Fruit fly (Drosophila melanogaster) whole organism, embryonic: ENCODE results near the gene CG11726.
A peak's percentile ranks its signal among the peaks of the same experiment; 100 is the strongest.

Experiments
- Adf1 ChIP-seq: fragments of 200-800 bp; sonication (Bioruptor generic); IDR thresholded peaks from 2 replicates; pipeline ENCODE4 v1.3.6; 2022; ENCODE audit warnings: missing biosample characterization, missing genetic modification characterization
- Atf-2 ChIP-seq: fragments of 200-800 bp; sonication (Bioruptor generic); optimal IDR thresholded peaks from 2 replicates; lab custom pipeline; 2016; ENCODE audit warnings: missing biosample characterization, missing genetic modification characterization
- Bdp1 ChIP-seq: fragments of 200-800 bp; sonication (Bioruptor generic); optimal IDR thresholded peaks from 3 replicates; lab custom pipeline; 2016; ENCODE audit warnings: missing biosample characterization, missing genetic modification characterization
- CG1024 ChIP-seq: fragments of 200-800 bp; sonication (Bioruptor generic); IDR thresholded peaks from 2 replicates; pipeline ENCODE4 v1.3.6; 2022; ENCODE audit warnings: missing biosample characterization, missing genetic modification characterization
- CG10565 ChIP-seq: fragments of 200-800 bp; sonication (Bioruptor generic); optimal IDR thresholded peaks from 3 replicates; lab custom pipeline; 2016; ENCODE audit warnings: missing biosample characterization, mild to moderate bottlenecking, missing genetic modification characterization
- CG10959 ChIP-seq: fragments of 200-800 bp; sonication (Bioruptor generic); IDR thresholded peaks from 2 replicates; pipeline ENCODE4 v1.3.6; 2022; ENCODE audit warnings: missing biosample characterization, missing genetic modification characterization
- CG12071 ChIP-seq: fragments of 200-800 bp; sonication (Bioruptor generic); optimal IDR thresholded peaks from 3 replicates; lab custom pipeline; 2018; ENCODE audit warnings: missing biosample characterization, mild to moderate bottlenecking, missing genetic modification characterization
- CG1233 ChIP-seq: fragments of 200-800 bp; sonication (Bioruptor generic); optimal IDR thresholded peaks from 4 replicates; lab custom pipeline; 2018; ENCODE audit warnings: missing biosample characterization, mild to moderate bottlenecking, missing genetic modification characterization
- CG12391 ChIP-seq: fragments of 200-800 bp; sonication (Bioruptor generic); optimal IDR thresholded peaks from 3 replicates; lab custom pipeline; 2018; ENCODE audit warnings: missing biosample characterization, mild to moderate bottlenecking, missing genetic modification characterization, moderate library complexity
- CG12942 ChIP-seq: fragments of 200-800 bp; sonication (Bioruptor generic); optimal IDR thresholded peaks from 3 replicates; lab custom pipeline; 2016; ENCODE audit warnings: missing biosample characterization, missing genetic modification characterization
- CG13296 ChIP-seq: fragments of 200-800 bp; sonication (Bioruptor generic); optimal IDR thresholded peaks from 3 replicates; lab custom pipeline; 2018; ENCODE audit warnings: missing biosample characterization, mild to moderate bottlenecking, missing genetic modification characterization
- CG15696 ChIP-seq: fragments of 200-800 bp; sonication (Bioruptor generic); optimal IDR thresholded peaks from 2 replicates; lab custom pipeline; 2019; ENCODE audit warnings: missing biosample characterization, mild to moderate bottlenecking, missing genetic modification characterization, moderate library complexity
- CG1602 ChIP-seq: fragments of 200-800 bp; sonication (Bioruptor generic); optimal IDR thresholded peaks from 3 replicates; lab custom pipeline; 2016; ENCODE audit warnings: missing biosample characterization, missing genetic modification characterization
- CG17829 ChIP-seq: fragments of 200-800 bp; optimal IDR thresholded peaks from 2 replicates; lab custom pipeline; 2019; ENCODE audit warnings: missing biosample characterization, mild to moderate bottlenecking, missing genetic modification characterization, moderate library complexity
- CG30431 ChIP-seq: fragments of 200-800 bp; sonication (Bioruptor generic); optimal IDR thresholded peaks from 2 replicates; lab custom pipeline; 2017; ENCODE audit warnings: missing biosample characterization, missing genetic modification characterization
- CG34422 ChIP-seq: fragments of 200-800 bp; sonication (Bioruptor generic); IDR thresholded peaks from 3 replicates; pipeline ENCODE4 v1.3.6; 2022; ENCODE audit warnings: missing biosample characterization, missing genetic modification characterization
- CG4404 ChIP-seq: fragments of 200-800 bp; sonication (Bioruptor generic); IDR thresholded peaks from 2 replicates; pipeline ENCODE4 v1.3.6; 2022; ENCODE audit warnings: missing biosample characterization, missing genetic modification characterization
- CG4854 ChIP-seq: fragments of 200-800 bp; sonication (Bioruptor generic); optimal IDR thresholded peaks from 2 replicates; lab custom pipeline; 2016; ENCODE audit warnings: missing biosample characterization, missing genetic modification characterization, inconsistent platforms
- CG5245 ChIP-seq: fragments of 200-800 bp; sonication (Bioruptor generic); optimal IDR thresholded peaks from 3 replicates; lab custom pipeline; 2016; ENCODE audit warnings: missing biosample characterization, missing genetic modification characterization
- CG7271 ChIP-seq: fragments of 200-800 bp; sonication (Bioruptor generic); optimal IDR thresholded peaks from 2 replicates; lab custom pipeline; 2018; ENCODE audit warnings: missing biosample characterization, mild to moderate bottlenecking, missing genetic modification characterization, moderate library complexity
- CG8089 ChIP-seq: fragments of 200-800 bp; sonication (Bioruptor generic); optimal IDR thresholded peaks from 3 replicates; lab custom pipeline; 2016; ENCODE audit warnings: missing biosample characterization, missing genetic modification characterization
- CoRest ChIP-seq: fragments of 200-800 bp; sonication (Bioruptor generic); optimal IDR thresholded peaks from 3 replicates; lab custom pipeline; 2018; ENCODE audit warnings: missing biosample characterization, mild to moderate bottlenecking, missing genetic modification characterization, moderate library complexity
- Gsc ChIP-seq: fragments of 200-800 bp; sonication (Bioruptor generic); IDR thresholded peaks from 2 replicates; pipeline ENCODE4 v1.3.6; 2022; ENCODE audit warnings: missing biosample characterization, missing genetic modification characterization
- HLH3B ChIP-seq: fragments of 200-800 bp; sonication (Bioruptor generic); IDR thresholded peaks from 2 replicates; pipeline ENCODE4 v1.3.6; 2022; ENCODE audit warnings: missing biosample characterization, missing genetic modification characterization
- HLH54F ChIP-seq: fragments of 200-800 bp; sonication (Bioruptor generic); optimal IDR thresholded peaks from 3 replicates; lab custom pipeline; 2016; ENCODE audit warnings: missing biosample characterization, missing genetic modification characterization
- MTF-1 ChIP-seq: fragments of 200-800 bp; sonication (Bioruptor generic); optimal IDR thresholded peaks from 2 replicates; lab custom pipeline; 2018; ENCODE audit warnings: missing biosample characterization, mild to moderate bottlenecking, missing genetic modification characterization, borderline replicate concordance
- Pdp1 ChIP-seq, 2 experiments: fragments of 200-800 bp; sonication (Bioruptor generic); optimal IDR thresholded peaks; 3 replicates each; lab custom pipeline; 2016; ENCODE audit warnings: missing biosample characterization in 2 of 2, missing genetic modification characterization in 2 of 2, mild to moderate bottlenecking in 1 of 2, moderate library complexity in 1 of 2
- Poxn ChIP-seq: fragments of 200-800 bp; sonication (Bioruptor generic); IDR thresholded peaks from 2 replicates; pipeline ENCODE4 v1.3.6; 2022; ENCODE audit warnings: missing biosample characterization, missing genetic modification characterization
- Ptx1 ChIP-seq: fragments of 200-800 bp; sonication (Bioruptor generic); IDR thresholded peaks from 2 replicates; pipeline ENCODE4 v1.3.6; 2022; ENCODE audit warnings: missing biosample characterization, missing genetic modification characterization
- Ravus ChIP-seq: fragments of 200-800 bp; sonication (Bioruptor generic); IDR thresholded peaks from 2 replicates; pipeline ENCODE4 v1.3.6; 2022; ENCODE audit warnings: missing biosample characterization, missing genetic modification characterization
- al ChIP-seq: fragments of 200-800 bp; sonication (Bioruptor generic); IDR thresholded peaks from 2 replicates; pipeline ENCODE4 v1.3.6; 2022; ENCODE audit warnings: missing biosample characterization, missing genetic modification characterization
- ara ChIP-seq: fragments of 200-800 bp; sonication (Bioruptor generic); IDR thresholded peaks from 2 replicates; pipeline ENCODE4 v1.3.6; 2022; ENCODE audit warnings: missing biosample characterization, missing genetic modification characterization
- br ChIP-seq: fragments of >200 bp; optimal IDR thresholded peaks from 2 replicates; lab custom pipeline; 2017
- cg ChIP-seq: fragments of 200-800 bp; sonication (Bioruptor generic); optimal IDR thresholded peaks from 3 replicates; lab custom pipeline; 2019; ENCODE audit warnings: missing biosample characterization, mild to moderate bottlenecking, missing genetic modification characterization, moderate library complexity
- croc ChIP-seq: fragments of 200-800 bp; sonication (Bioruptor generic); conservative IDR thresholded peaks from 3 replicates; pipeline ENCODE4 v1.3.6; 2022; ENCODE audit warnings: missing biosample characterization, missing genetic modification characterization
- disco-r ChIP-seq: fragments of 200-800 bp; sonication (Bioruptor generic); optimal IDR thresholded peaks from 2 replicates; lab custom pipeline; 2016; ENCODE audit warnings: missing biosample characterization, missing genetic modification characterization
- dm ChIP-seq: fragments of 200-800 bp; sonication (Bioruptor generic); optimal IDR thresholded peaks from 3 replicates; lab custom pipeline; 2016; ENCODE audit warnings: missing biosample characterization, missing genetic modification characterization
- esg ChIP-seq: fragments of 200-800 bp; sonication (Bioruptor generic); conservative IDR thresholded peaks from 2 replicates; pipeline ENCODE4 v1.3.6; 2022; ENCODE audit warnings: missing biosample characterization, missing genetic modification characterization
- gce ChIP-seq: fragments of 200-800 bp; sonication (Bioruptor generic); IDR thresholded peaks from 3 replicates; pipeline ENCODE4 v1.3.6; 2022; ENCODE audit warnings: missing biosample characterization, missing genetic modification characterization
- jumu ChIP-seq: fragments of 200-800 bp; sonication (Bioruptor generic); optimal IDR thresholded peaks from 3 replicates; lab custom pipeline; 2016; ENCODE audit warnings: missing biosample characterization, missing genetic modification characterization
- lmd ChIP-seq: fragments of 200-800 bp; sonication (Bioruptor generic); IDR thresholded peaks from 2 replicates; pipeline ENCODE4 v1.3.6; 2022; ENCODE audit warnings: missing biosample characterization, missing genetic modification characterization
- pan ChIP-seq, 4 experiments: fragments of >200 bp in 3 of 4; fragments of 200-800 bp in 1 of 4; sonication (Bioruptor generic) in 1 of 4; optimal IDR thresholded peaks in 3 of 4; IDR thresholded peaks in 1 of 4; 2 replicates each; pipeline versions ENCODE4 v1.3.6 to Lab custom; 2017 to 2022; ENCODE audit warnings: missing biosample characterization in 2 of 4, missing genetic modification characterization in 2 of 4, mixed read lengths in 1 of 4
- row ChIP-seq: fragments of 200-800 bp; sonication (Bioruptor generic); IDR thresholded peaks from 3 replicates; pipeline ENCODE4 v1.3.6; 2022; ENCODE audit warnings: missing biosample characterization, missing genetic modification characterization
- shn ChIP-seq: fragments of 200-800 bp; sonication (Bioruptor generic); optimal IDR thresholded peaks from 3 replicates; lab custom pipeline; 2016; ENCODE audit warnings: missing biosample characterization, missing genetic modification characterization
- slbo ChIP-seq: fragments of 200-800 bp; sonication (Bioruptor generic); IDR thresholded peaks from 2 replicates; pipeline ENCODE4 v1.3.6; 2022; ENCODE audit warnings: missing biosample characterization, missing genetic modification characterization
- sqz ChIP-seq: fragments of 200-800 bp; sonication (Bioruptor generic); optimal IDR thresholded peaks from 3 replicates; lab custom pipeline; 2018; ENCODE audit warnings: missing biosample characterization, mild to moderate bottlenecking, missing genetic modification characterization
- ssp ChIP-seq: fragments of 200-800 bp; sonication (Bioruptor generic); IDR thresholded peaks from 2 replicates; pipeline ENCODE4 v1.3.6; 2022; ENCODE audit warnings: missing biosample characterization, missing genetic modification characterization
- stwl ChIP-seq: fragments of 200-800 bp; sonication (Bioruptor generic); optimal IDR thresholded peaks from 3 replicates; lab custom pipeline; 2018; ENCODE audit warnings: missing biosample characterization, mild to moderate bottlenecking, missing genetic modification characterization, moderate library complexity
- sug ChIP-seq: fragments of 200-800 bp; optimal IDR thresholded peaks from 2 replicates; lab custom pipeline; 2019; ENCODE audit warnings: missing biosample characterization, mild to moderate bottlenecking, missing genetic modification characterization, moderate library complexity
- toy ChIP-seq: fragments of 200-800 bp; sonication (Bioruptor generic); IDR thresholded peaks from 2 replicates; pipeline ENCODE4 v1.3.6; 2022; ENCODE audit warnings: missing biosample characterization, missing genetic modification characterization

The CG11726 gene

DNA sequence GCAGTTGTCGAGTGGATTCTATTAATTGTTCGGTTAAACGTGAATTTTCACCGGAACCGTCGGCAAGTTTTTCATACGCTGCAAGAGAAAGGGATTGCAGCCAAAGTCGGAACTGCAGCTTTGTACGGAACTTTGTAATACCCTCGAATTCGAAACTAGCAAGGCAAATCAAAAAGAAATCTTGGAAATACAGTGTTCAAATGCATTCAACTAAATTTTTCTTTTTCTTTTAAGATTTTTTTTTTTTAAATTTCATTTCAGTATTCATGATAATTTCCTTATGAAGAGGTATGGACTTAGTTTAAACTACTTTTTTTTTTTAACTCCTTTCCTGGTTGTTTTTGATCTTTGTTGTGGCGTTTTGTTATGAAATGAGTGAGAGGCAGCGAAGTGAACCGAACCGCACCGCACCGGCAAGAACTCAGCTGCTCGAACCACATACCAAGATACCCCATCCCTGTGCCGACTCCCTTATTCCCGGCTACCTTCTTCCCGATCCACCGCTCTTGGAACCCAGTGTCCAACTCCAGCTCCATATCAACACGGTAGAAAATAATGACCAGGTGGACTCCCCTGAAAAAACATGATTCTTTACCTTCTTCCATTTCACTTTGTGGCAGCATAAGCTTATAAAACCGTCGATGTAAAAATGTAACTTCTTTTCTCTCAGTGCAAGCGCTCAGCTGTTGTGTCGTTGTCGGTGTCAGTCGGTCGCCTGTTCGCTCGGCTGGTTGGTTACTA, 14.6 kb upstream of the CG11726 start (continued):
- TF ChIP-seq Ravus (GFP tag; lab: Robert Waterston, UW) (no peak), CG12391 (tag; lab: Kevin White, UChicago) (peak; percentile 35), CoRest (peak; percentile 54), slbo (GFP tag; lab: Robert Waterston, UW) (no peak), toy (GFP tag; lab: Robert Waterston, UW) (peak; percentile 20; the same call in 1 of the 2 replicates), CG4404 (GFP tag; lab: Robert Waterston, UW) (no peak), cg (GFP tag; lab: Kevin White, UChicago) (no peak), br (lab: Kevin White, UChicago) (no peak), Adf1 (no peak), Poxn (GFP tag; lab: Robert Waterston, UW) (no peak), ssp (GFP tag; lab: Robert Waterston, UW) (peak; percentile 40; the same call in 1 of the 2 replicates), pan (optimal IDR thresholded peaks at IDR 0.05; lab: Kevin White, UChicago) (no peak), pan (GFP tag; optimal IDR thresholded peaks at IDR 0.05 in 1 of 2, IDR thresholded peaks at IDR 0.05 in 1 of 2) (peak in 1 of 2 experiments; percentile 52), CG5245 (GFP tag; lab: Kevin White, UChicago) (peak; percentile 39), HLH3B (GFP tag; lab: Robert Waterston, UW) (0 out of 2 replicates have a peak, but pooled peaks have one; percentile 26), CG15696 (peak; percentile 32), dm (GFP tag; lab: Kevin White, UChicago) (peak; percentile 20), CG1024 (GFP tag; lab: Robert Waterston, UW) (0 out of 2 replicates have a peak, but pooled peaks have one; percentile 5), CG12071 (GFP tag; lab: Kevin White, UChicago) (peak; percentile 32), CG1602 (peak; percentile 9), CG13296 (GFP tag; lab: Kevin White, UChicago) (peak; percentile 15), ara (GFP tag; lab: Robert Waterston, UW) (peak; percentile 57; the same call in 1 of the 2 replicates), sug (peak; percentile 11), Pdp1 (GFP tag; optimal IDR thresholded peaks at IDR 0.05; lab: Kevin White, UChicago) (peak; percentile 1 to 11), stwl (no peak), MTF-1 (GFP tag; lab: Kevin White, UChicago) (peak; percentile 54), Ptx1 (no peak), CG7271 (tag; lab: Kevin White, UChicago) (no peak), CG34422 (GFP tag; lab: Robert Waterston, UW) (peak; percentile 49; the same call in 1 of the 3 replicates), CG30431 (GFP tag; lab: Kevin White, UChicago) (peak; percentile 35), Gsc (no peak), gce (GFP tag; lab: Robert Waterston, UW) (no peak), CG1233 (GFP tag; lab: Kevin White, UChicago) (peak; percentile 57), lmd (GFP tag; lab: Robert Waterston, UW) (peak; percentile 44; the same call in 1 of the 2 replicates), CG17829 (tag; lab: Kevin White, UChicago) (peak; percentile 65), disco-r (GFP tag; lab: Kevin White, UChicago) (no peak), Bdp1 (GFP tag; lab: Kevin White, UChicago) (no peak), shn (GFP tag; lab: Kevin White, UChicago) (peak; percentile 18), row (GFP tag; lab: Robert Waterston, UW) (peak; percentile 59), sqz (GFP tag; lab: Kevin White, UChicago) (peak; percentile 48), HLH54F (GFP tag; lab: Kevin White, UChicago) (no peak), CG10959 (GFP tag; lab: Robert Waterston, UW) (peak; percentile 50), esg (GFP tag; lab: Robert Waterston, UW) (no peak), Atf-2 (GFP tag; lab: Kevin White, UChicago) (no peak), CG12942 (GFP tag; lab: Kevin White, UChicago) (peak; percentile 15), jumu (peak; percentile 59), CG8089 (GFP tag; lab: Kevin White, UChicago) (peak; percentile 24), al (GFP tag; lab: Robert Waterston, UW) (no peak), CG10565 (no peak), CG4854 (GFP tag; lab: Kevin White, UChicago) (no peak), croc (peak; percentile 22; the same call in 1 of the 3 replicates)
